Worm (Caenorhabditis elegans): ENCODE measurements around the gene C56C10.6.

ce11 chrII:6608626-6609025 is 27.5 kb upstream of the C56C10.6 start:
- TF ChIP-seq him-1 (tag; optimal IDR thresholded peaks at IDR 0.05) (no peak), W03F9.2 (tag; optimal IDR thresholded peaks at IDR 0.05) (no peak), dao-5 (tag; optimal IDR thresholded peaks at IDR 0.05) (no peak)
